Worm (Caenorhabditis elegans): ENCODE measurements around the gene F56C3.4.
"Not testable (repeated sequence)": the region's sequence is repeated elsewhere in the genome, so short reads cannot be mapped to it uniquely, and the experiment has no call there.

Gene F56C3.4

ce11 chrX:1379391-1379790, 18.9 kb upstream of the F56C3.4 start (continued):
- peak; percentile 79 for TF ChIP-seq set-16 (GFP tag; IDR thresholded peaks at IDR 0.05)
- peak; percentile 37 for TF ChIP-seq lin-13 (GFP tag; optimal IDR thresholded peaks at IDR 0.05)
- peak; percentile 7 for TF ChIP-seq ztf-7 (tag; optimal IDR thresholded peaks at IDR 0.05)
- peak; percentile 75; the same call in 1 of the 2 replicates for TF ChIP-seq Y75B8A.6 (GFP tag; IDR thresholded peaks at IDR 0.05)
- TF ChIP-seq Y48G9A.11 (GFP tag; IDR thresholded peaks at IDR 0.05) = peak; percentile 73
- TF ChIP-seq spr-3 (GFP tag; optimal IDR thresholded peaks at IDR 0.05) = peak; percentile 80
- peak; percentile 34 for TF ChIP-seq jun-1 (tag; optimal IDR thresholded peaks at IDR 0.05)
- no peak for TF ChIP-seq nhr-25 (tag; optimal IDR thresholded peaks at IDR 0.05; ENCODE audit: borderline replicate concordance, insufficient read depth)
- peak; percentile 75; the same call in 1 of the 2 replicates for TF ChIP-seq F26F4.8 (GFP tag; conservative IDR thresholded peaks at IDR 0.05)
- TF ChIP-seq dmd-6 (GFP tag; IDR thresholded peaks at IDR 0.05) = peak; percentile 77
- TF ChIP-seq R02D3.7 (tag; optimal IDR thresholded peaks at IDR 0.05) = no peak
- no peak for TF ChIP-seq fkh-10 (GFP tag; optimal IDR thresholded peaks at IDR 0.05)

- peak; percentile 97 for TF ChIP-seq ceh-44 (GFP tag; IDR thresholded peaks at IDR 0.05)
- peak; percentile 99 for TF ChIP-seq Y105C5A.15 (GFP tag; IDR thresholded peaks at IDR 0.05)
- TF ChIP-seq ctbp-1 (GFP tag; IDR thresholded peaks at IDR 0.05) = peak; percentile 92
- TF ChIP-seq Y48G9A.11 (GFP tag; IDR thresholded peaks at IDR 0.05) = peak; percentile 93
- TF ChIP-seq zfp-3 (GFP tag; conservative IDR thresholded peaks at IDR 0.05) = peak; percentile 69
- TF ChIP-seq saeg-2 (GFP tag; IDR thresholded peaks at IDR 0.05) = peak; percentile 51; the same call in 1 of the 2 replicates
- TF ChIP-seq daf-8 (GFP tag; IDR thresholded peaks at IDR 0.05) = peak; percentile 87; the same call in 1 of the 2 replicates
- TF ChIP-seq dmd-9 (GFP tag; IDR thresholded peaks at IDR 0.05) = peak; percentile 76; the same call in 1 of the 2 replicates
- TF ChIP-seq egl-43 (GFP tag; IDR thresholded peaks at IDR 0.05) = peak; percentile 88
- TF ChIP-seq F44E2.7 (GFP tag; IDR thresholded peaks at IDR 0.05) = peak; percentile 82; the same call in 1 of the 2 replicates
- TF ChIP-seq arid-1 (GFP tag; conservative IDR thresholded peaks at IDR 0.05) = peak; percentile 96
- peak; percentile 79 for TF ChIP-seq lim-7 (GFP tag; IDR thresholded peaks at IDR 0.05)
- 0 out of 2 replicates have a peak, but pooled peaks have one; percentile 39 for TF ChIP-seq ceh-20 (GFP tag; IDR thresholded peaks at IDR 0.05)
- peak; percentile 47; the same call in 1 of the 2 replicates for TF ChIP-seq php-3 (GFP tag; IDR thresholded peaks at IDR 0.05)
- peak; percentile 97 for TF ChIP-seq snpc-1.2 (GFP tag; IDR thresholded peaks at IDR 0.05)
- TF ChIP-seq pha-4 (GFP tag; IDR thresholded peaks at IDR 0.05) = peak; percentile 94
- TF ChIP-seq pha-4 (tag; optimal IDR thresholded peaks at IDR 0.05) = not testable (repeated sequence)
- peak; percentile 99 for TF ChIP-seq mdt-29 (GFP tag; IDR thresholded peaks at IDR 0.05)
- TF ChIP-seq lin-1 (GFP tag; IDR thresholded peaks at IDR 0.05) = peak; percentile 97
- peak; percentile 92; the same call in 1 of the 2 replicates for TF ChIP-seq tag-97 (GFP tag; IDR thresholded peaks at IDR 0.05)
- TF ChIP-seq tra-1 (GFP tag; IDR thresholded peaks at IDR 0.05) = peak; percentile 92
- peak; percentile 72 for TF ChIP-seq lin-38 (GFP tag; IDR thresholded peaks at IDR 0.05)
- peak; percentile 96 to 97 for TF ChIP-seq madf-5 (GFP tag; IDR thresholded peaks at IDR 0.05)
- TF ChIP-seq Y75B8A.6 (GFP tag; IDR thresholded peaks at IDR 0.05) = peak; percentile 89; the same call in 1 of the 2 replicates
- TF ChIP-seq T26A8.4 (GFP tag; IDR thresholded peaks at IDR 0.05) = peak; percentile 36; the same call in 1 of the 2 replicates
- TF ChIP-seq F26F4.8 (GFP tag; conservative IDR thresholded peaks at IDR 0.05) = peak; percentile 82
- peak; percentile 91 for TF ChIP-seq vab-7 (GFP tag; IDR thresholded peaks at IDR 0.05)
- peak; percentile 87 for TF ChIP-seq madf-9 (GFP tag; conservative IDR thresholded peaks at IDR 0.05)
- peak; percentile 62 for TF ChIP-seq dmd-6 (GFP tag; IDR thresholded peaks at IDR 0.05)
- TF ChIP-seq dmd-8 (GFP tag; IDR thresholded peaks at IDR 0.05) = peak; percentile 66
- TF ChIP-seq nhr-41 (GFP tag; IDR thresholded peaks at IDR 0.05) = peak; percentile 92
- 0 out of 2 replicates have a peak, but pooled peaks have one; percentile 52 for TF ChIP-seq ZK337.2 (GFP tag; IDR thresholded peaks at IDR 0.05)
These were observed 14.5 kb upstream of the F56C3.4 start for ce11 chrX:1375071-1375470.

All from whole organism, L4 larva.